Worm (Caenorhabditis elegans) whole organism, L4 larva: ENCODE results near the gene R05F9.11.
"Not testable (repeated sequence)": the region's sequence is repeated elsewhere in the genome, so short reads cannot be mapped to it uniquely, and the experiment has no call there.

Experiments used
- F37D6.2 ChIP-seq: sonication (generic microtip); optimal IDR thresholded peaks from 2 replicates; lab custom pipeline; 2016; ENCODE audit warnings: mild to moderate bottlenecking, missing genetic modification characterization, missing compliant biosample characterization
- T20F7.1 ChIP-seq: fragments of 200-800 bp; sonication (Bioruptor generic); optimal IDR thresholded peaks from 2 replicates; lab custom pipeline; 2018; ENCODE audit warnings: mild to moderate bottlenecking, missing genetic modification characterization, missing compliant biosample characterization
- T26A8.4 ChIP-seq: fragments of 200-800 bp; sonication (Bioruptor generic); IDR thresholded peaks from 2 replicates; pipeline ENCODE4 v1.3.6; 2022; ENCODE audit warnings: missing genetic modification characterization, missing compliant biosample characterization
- Y105C5A.15 ChIP-seq: fragments of 200-800 bp; sonication (Bioruptor generic); IDR thresholded peaks from 2 replicates; pipeline ENCODE4 v1.3.6; 2022; ENCODE audit warnings: missing genetic modification characterization, missing compliant biosample characterization
- Y48G9A.11 ChIP-seq: fragments of 200-800 bp; sonication (Bioruptor generic); IDR thresholded peaks from 2 replicates; pipeline ENCODE4 v1.3.6; 2022; ENCODE audit warnings: missing genetic modification reagents, missing genetic modification characterization, missing compliant biosample characterization
- Y5F2A.4 ChIP-seq: fragments of 200-800 bp; sonication (Bioruptor generic); optimal IDR thresholded peaks from 2 replicates; lab custom pipeline; 2018; ENCODE audit warnings: mild to moderate bottlenecking, missing genetic modification characterization, missing compliant biosample characterization
- aha-1 ChIP-seq: fragments of 150-350 bp; peaks from one replicate; lab custom pipeline; 2014; ENCODE audit warnings: missing biosample characterization, missing genetic modification characterization
- arid-1 ChIP-seq: fragments of 200-800 bp; sonication (Bioruptor generic); conservative IDR thresholded peaks from 2 replicates; pipeline ENCODE4 v1.3.6; 2022; ENCODE audit warnings: missing genetic modification reagents, missing genetic modification characterization, missing compliant biosample characterization
- ces-1 ChIP-seq: fragments of 150-350 bp; sonication (generic microtip); optimal IDR thresholded peaks from 4 replicates; lab custom pipeline; 2014; ENCODE audit warnings: missing biosample characterization, missing genetic modification reagents, missing genetic modification characterization
- daf-16 ChIP-seq, 3 experiments: sonication (generic microtip); optimal IDR thresholded peaks; 2 replicates each; lab custom pipeline; 2016 to 2017; ENCODE audit warnings: missing genetic modification characterization in 3 of 3, missing genetic modification reagents in 3 of 3, mild to moderate bottlenecking in 2 of 3, missing compliant biosample characterization in 2 of 3, missing biosample characterization in 1 of 3, moderate library complexity in 1 of 3
- dmd-6 ChIP-seq: fragments of 200-800 bp; sonication (Bioruptor generic); IDR thresholded peaks from 2 replicates; pipeline ENCODE4 v1.3.6; 2022; ENCODE audit warnings: missing genetic modification reagents, missing genetic modification characterization, missing compliant biosample characterization
- dmd-9 ChIP-seq: fragments of 200-800 bp; sonication (Bioruptor generic); IDR thresholded peaks from 2 replicates; pipeline ENCODE4 v1.3.6; 2022; ENCODE audit warnings: missing genetic modification reagents, missing genetic modification characterization, missing compliant biosample characterization
- duxl-1 ChIP-seq: sonication (generic microtip); optimal IDR thresholded peaks from 2 replicates; lab custom pipeline; 2016; ENCODE audit warnings: mild to moderate bottlenecking, missing genetic modification characterization, moderate library complexity, missing compliant biosample characterization; ENCODE audit not compliant: poor library complexity
- dve-1 ChIP-seq: sonication (generic microtip); optimal IDR thresholded peaks from 2 replicates; lab custom pipeline; 2017; ENCODE audit warnings: antibody characterized with exemption, mild to moderate bottlenecking, missing genetic modification characterization, missing compliant biosample characterization; ENCODE audit not compliant: insufficient read depth
- fkh-10 ChIP-seq: fragments of 150-350 bp; optimal IDR thresholded peaks from 2 replicates; lab custom pipeline; 2014; ENCODE audit warnings: missing biosample characterization, missing genetic modification reagents, missing genetic modification characterization
- gei-8 ChIP-seq: fragments of 200-800 bp; sonication (Bioruptor generic); optimal IDR thresholded peaks from 2 replicates; lab custom pipeline; 2018; ENCODE audit warnings: mild to moderate bottlenecking, missing genetic modification characterization, missing compliant biosample characterization
- hlh-11 ChIP-seq: fragments of 200-800 bp; sonication (Bioruptor generic); optimal IDR thresholded peaks from 2 replicates; lab custom pipeline; 2018; ENCODE audit warnings: mild to moderate bottlenecking, missing genetic modification characterization, missing compliant biosample characterization
- hlh-30 ChIP-seq: sonication (generic microtip); optimal IDR thresholded peaks from 2 replicates; lab custom pipeline; 2017; ENCODE audit warnings: antibody characterized with exemption, mild to moderate bottlenecking, missing genetic modification characterization, missing compliant biosample characterization; ENCODE audit not compliant: insufficient read depth
- hmg-1.1 ChIP-seq: fragments of 200-800 bp; sonication (Bioruptor generic); IDR thresholded peaks from 2 replicates; pipeline ENCODE4 v1.3.6; 2022; ENCODE audit warnings: missing genetic modification reagents, missing genetic modification characterization, missing compliant biosample characterization
- lin-1 ChIP-seq: fragments of 200-800 bp; sonication (Bioruptor generic); IDR thresholded peaks from 2 replicates; pipeline ENCODE4 v1.3.6; 2022; ENCODE audit warnings: missing genetic modification reagents, missing genetic modification characterization, missing compliant biosample characterization
- lin-29 ChIP-seq: fragments of 200-800 bp; sonication (Bioruptor generic); IDR thresholded peaks from 2 replicates; pipeline ENCODE4 v1.3.6; 2022; ENCODE audit warnings: missing genetic modification reagents, missing genetic modification characterization, missing compliant biosample characterization
- lir-3 ChIP-seq: sonication (generic microtip); optimal IDR thresholded peaks from 2 replicates; lab custom pipeline; 2016; ENCODE audit warnings: mild to moderate bottlenecking, missing genetic modification characterization, missing compliant biosample characterization
- lsy-2 ChIP-seq, 2 experiments: fragments of 150-350 bp in 1 of 2; sonication (generic microtip) in 1 of 2; optimal IDR thresholded peaks; 2 replicates each; lab custom pipeline; 2014 to 2017; ENCODE audit warnings: missing biosample characterization in 2 of 2, missing genetic modification characterization in 2 of 2
- madf-5 ChIP-seq, 2 experiments: fragments of 200-800 bp; sonication (Bioruptor generic); IDR thresholded peaks; 2 replicates each; pipeline ENCODE4 v1.3.6; 2022; ENCODE audit warnings: missing compliant biosample characterization in 2 of 2, missing genetic modification characterization in 2 of 2
- madf-9 ChIP-seq: fragments of 200-800 bp; sonication (Bioruptor generic); conservative IDR thresholded peaks from 2 replicates; pipeline ENCODE4 v1.3.6; 2022; ENCODE audit warnings: missing genetic modification reagents, missing genetic modification characterization, missing compliant biosample characterization
- mdl-1 ChIP-seq, 2 experiments: fragments of 150-350 bp in 1 of 2; sonication (generic microtip) in 1 of 2; optimal IDR thresholded peaks; 2 replicates each; lab custom pipeline; 2014 to 2017; ENCODE audit warnings: missing biosample characterization in 2 of 2, missing genetic modification characterization in 2 of 2
- mdt-29 ChIP-seq: fragments of 200-800 bp; sonication (Bioruptor generic); IDR thresholded peaks from 2 replicates; pipeline ENCODE4 v1.3.6; 2022; ENCODE audit warnings: missing genetic modification reagents, missing genetic modification characterization, missing compliant biosample characterization
- mep-1 ChIP-seq: fragments of 150-350 bp; sonication (generic microtip); optimal IDR thresholded peaks from 3 replicates; lab custom pipeline; 2014; ENCODE audit warnings: missing biosample characterization, missing genetic modification characterization
- mes-2 ChIP-seq: sonication (generic microtip); optimal IDR thresholded peaks from 2 replicates; lab custom pipeline; 2016; ENCODE audit warnings: missing genotype, mild to moderate bottlenecking, missing genetic modification characterization, missing compliant biosample characterization; ENCODE audit not compliant: poor library complexity, severe bottlenecking
- mxl-2 ChIP-seq: fragments of 200-800 bp; sonication (Bioruptor generic); conservative IDR thresholded peaks from 2 replicates; pipeline ENCODE4 v1.3.6; 2022; ENCODE audit warnings: missing genetic modification reagents, missing genetic modification characterization, missing compliant biosample characterization
- nhr-102 ChIP-seq: sonication (generic microtip); optimal IDR thresholded peaks from 2 replicates; lab custom pipeline; 2016; ENCODE audit warnings: mild to moderate bottlenecking, missing genetic modification characterization, moderate library complexity, missing compliant biosample characterization
- nhr-11 ChIP-seq: fragments of 150-350 bp; optimal IDR thresholded peaks from 2 replicates; lab custom pipeline; 2014; ENCODE audit warnings: missing biosample characterization, missing genetic modification characterization
- nhr-28 ChIP-seq: fragments of 150-350 bp; optimal IDR thresholded peaks from 2 replicates; lab custom pipeline; 2014; ENCODE audit warnings: missing biosample characterization, missing genetic modification characterization
- nhr-48 ChIP-seq: sonication (generic microtip); optimal IDR thresholded peaks from 2 replicates; lab custom pipeline; 2016; ENCODE audit warnings: mild to moderate bottlenecking, missing genetic modification characterization, missing compliant biosample characterization
- nhr-6 ChIP-seq: fragments of 150-350 bp; optimal IDR thresholded peaks from 2 replicates; lab custom pipeline; 2014; ENCODE audit warnings: missing biosample characterization, missing genetic modification characterization
- pha-4 ChIP-seq, 2 experiments: fragments of 150-350 bp in 1 of 2; fragments of 200-800 bp in 1 of 2; sonication (Bioruptor generic) in 1 of 2; IDR thresholded peaks in 1 of 2; optimal IDR thresholded peaks in 1 of 2; 2 replicates each; pipeline versions ENCODE4 v1.3.6 to Lab custom; 2014 to 2022; ENCODE audit warnings: missing genetic modification characterization in 2 of 2, missing genetic modification reagents in 2 of 2, missing biosample characterization in 1 of 2, missing compliant biosample characterization in 1 of 2
- pqm-1 ChIP-seq: sonication (generic microtip); optimal IDR thresholded peaks from 2 replicates; lab custom pipeline; 2017; ENCODE audit warnings: missing biosample characterization, missing genetic modification characterization
- saeg-2 ChIP-seq: fragments of 200-800 bp; sonication (Bioruptor generic); IDR thresholded peaks from 2 replicates; pipeline ENCODE4 v1.3.6; 2022; ENCODE audit warnings: missing genetic modification reagents, missing genetic modification characterization, missing compliant biosample characterization
- snpc-4 ChIP-seq: fragments of 150-350 bp; optimal IDR thresholded peaks from 2 replicates; lab custom pipeline; 2014; ENCODE audit warnings: missing biosample characterization, missing genetic modification characterization
- spr-3 ChIP-seq: fragments of 200-800 bp; sonication (Bioruptor generic); optimal IDR thresholded peaks from 2 replicates; lab custom pipeline; 2018; ENCODE audit warnings: mild to moderate bottlenecking, missing genetic modification characterization, missing compliant biosample characterization
- tra-1 ChIP-seq: fragments of 200-800 bp; sonication (Bioruptor generic); IDR thresholded peaks from 2 replicates; pipeline ENCODE4 v1.3.6; 2022; ENCODE audit warnings: missing genetic modification reagents, missing genetic modification characterization, missing compliant biosample characterization
- unc-62 ChIP-seq, 3 experiments: fragments of 150-350 bp in 1 of 3; sonication (generic microtip); optimal IDR thresholded peaks in 2 of 3; peaks in 1 of 3; 1 replicate in 1 of 3; 2 replicates in 2 of 3; lab custom pipeline; 2014 to 2017; ENCODE audit warnings: missing biosample characterization in 3 of 3, missing genetic modification characterization in 3 of 3, missing genetic modification reagents in 3 of 3, missing genotype in 1 of 3
- vab-7 ChIP-seq: fragments of 200-800 bp; sonication (Bioruptor generic); IDR thresholded peaks from 2 replicates; pipeline ENCODE4 v1.3.6; 2022; ENCODE audit warnings: missing genetic modification reagents, missing genetic modification characterization, missing compliant biosample characterization
- zfp-2 ChIP-seq: sonication (generic microtip); optimal IDR thresholded peaks from 2 replicates; lab custom pipeline; 2016; ENCODE audit warnings: mild to moderate bottlenecking, missing genetic modification characterization, missing compliant biosample characterization
- zfp-3 ChIP-seq: fragments of 200-800 bp; sonication (Bioruptor generic); conservative IDR thresholded peaks from 2 replicates; pipeline ENCODE4 v1.3.6; 2022; ENCODE audit warnings: missing genetic modification reagents, missing genetic modification characterization, missing compliant biosample characterization
- zip-11 ChIP-seq: fragments of 200-800 bp; sonication (Bioruptor generic); IDR thresholded peaks from 2 replicates; pipeline ENCODE4 v1.3.6; 2022; ENCODE audit warnings: missing genetic modification characterization, missing compliant biosample characterization

The R05F9.11 gene

ce11 chrII:4928367-4928766 lies 14.3 kb upstream of the R05F9.11 start (continued):
- TF ChIP-seq pha-4 (GFP tag; IDR thresholded peaks at IDR 0.05; lab: Robert Waterston, UW): peak; percentile 79; the same call in 1 of the 2 replicates
- TF ChIP-seq pha-4 (tag; optimal IDR thresholded peaks at IDR 0.05; lab: Kevin White, UChicago): not testable (repeated sequence)
- TF ChIP-seq arid-1 (GFP tag; lab: Robert Waterston, UW): peak; percentile 92
- peak; percentile 75; a peak in 2 of 4 replicates for TF ChIP-seq madf-5 (GFP tag; IDR thresholded peaks at IDR 0.05; lab: Robert Waterston, UW)
- peak; percentile 59; the same call in 1 of the 2 replicates for TF ChIP-seq hmg-1.1
- TF ChIP-seq vab-7 (GFP tag; lab: Robert Waterston, UW): peak; percentile 82
- peak; percentile 58; the same call in 1 of the 2 replicates for TF ChIP-seq madf-9
- 0 out of 2 replicates have a peak, but pooled peaks have one; percentile 18 for TF ChIP-seq zip-11
- TF ChIP-seq Y48G9A.11 (GFP tag; lab: Robert Waterston, UW): peak; percentile 38; the same call in 1 of the 2 replicates
- TF ChIP-seq lin-1 (GFP tag; lab: Robert Waterston, UW): peak; percentile 70
- peak; percentile 87; the same call in 1 of the 2 replicates for TF ChIP-seq Y105C5A.15

ce11 chrII:4925198-4925764 lies 11.3 kb upstream of the R05F9.11 start, which contains the start of gene aagr-2:
Gene aagr-2 (minus strand): TSS chrII:4925248.
- TF ChIP-seq lin-29 (GFP tag; lab: Robert Waterston, UW) (no peak), zfp-2 (tag; lab: Kevin White, UChicago) (no peak), mep-1 (peak; percentile 62), hlh-30 (tag; lab: Kevin White, UChicago) (peak; percentile 62), vab-7 (GFP tag; lab: Robert Waterston, UW) (no peak), spr-3 (GFP tag; lab: Kevin White, UChicago) (no peak), dmd-6 (peak; percentile 99), mdl-1 (tag; optimal IDR thresholded peaks at IDR 0.05; lab: Kevin White, UChicago) (peak; percentile 0 to 86), mdt-29 (peak; percentile 82), gei-8 (GFP tag; lab: Kevin White, UChicago) (no peak), pqm-1 (tag; lab: Kevin White, UChicago) (peak; percentile 97), dve-1 (tag; lab: Kevin White, UChicago) (peak; percentile 85), nhr-48 (tag; lab: Kevin White, UChicago) (peak; percentile 85), duxl-1 (tag; lab: Kevin White, UChicago) (no peak), fkh-10 (GFP tag; lab: Kevin White, UChicago) (no peak), ces-1 (GFP tag; lab: Kevin White, UChicago) (no peak), dmd-9 (GFP tag; lab: Robert Waterston, UW) (no peak), lir-3 (tag; lab: Kevin White, UChicago) (no peak), zfp-3 (GFP tag; lab: Robert Waterston, UW) (0 out of 2 replicates have a peak, but pooled peaks have one; percentile 37), T20F7.1 (GFP tag; lab: Kevin White, UChicago) (peak; percentile 33), nhr-102 (tag; lab: Kevin White, UChicago) (peak; percentile 46), daf-16 (GFP tag; optimal IDR thresholded peaks at IDR 0.05; lab: Kevin White, UChicago) (peak in 1 of 2 experiments; percentile 2), daf-16 (tag; optimal IDR thresholded peaks at IDR 0.05; lab: Kevin White, UChicago) (peak; percentile 94), F37D6.2 (tag; lab: Kevin White, UChicago) (no peak), unc-62 (GFP tag; optimal IDR thresholded peaks at IDR 0.05 in 1 of 2; lab: Kevin White, UChicago) (peak in 1 of 2 experiments; percentile 29), unc-62 (tag; optimal IDR thresholded peaks at IDR 0.05; lab: Kevin White, UChicago) (no peak), mxl-2 (GFP tag; lab: Robert Waterston, UW) (0 out of 2 replicates have a peak, but pooled peaks have one; percentile 27), nhr-6 (tag; lab: Kevin White, UChicago) (no peak), nhr-28 (tag; lab: Kevin White, UChicago) (peak; percentile 99), Y5F2A.4 (GFP tag; lab: Kevin White, UChicago) (no peak), hlh-11 (tag; lab: Kevin White, UChicago) (peak; percentile 92), lsy-2 (tag; optimal IDR thresholded peaks at IDR 0.05; lab: Kevin White, UChicago) (peak in 1 of 2 experiments; percentile 25), snpc-4 (tag; lab: Kevin White, UChicago) (no peak), T26A8.4 (GFP tag; lab: Robert Waterston, UW) (no peak), tra-1 (GFP tag; lab: Robert Waterston, UW) (peak; percentile 81), aha-1 (tag; lab: Kevin White, UChicago) (no peak), nhr-11 (tag; lab: Kevin White, UChicago) (no peak), mes-2 (tag; lab: Kevin White, UChicago) (peak; percentile 37), saeg-2 (GFP tag; lab: Robert Waterston, UW) (peak; percentile 60; the same call in 1 of the 2 replicates)
